Worm (Caenorhabditis elegans) whole organism, mixed stage, embryonic: ENCODE measurements around the gene R04A9.1.

ENCODE experiments used
- M03D4.4 ChIP-seq: sonication (generic microtip); optimal IDR thresholded peaks from 2 replicates; lab custom pipeline; 2017; ENCODE audit warnings: mild to moderate bottlenecking, missing genetic modification characterization, missing compliant biosample characterization
- ceh-83 ChIP-seq: fragments of 200-800 bp; sonication (Bioruptor generic); optimal IDR thresholded peaks from 2 replicates; lab custom pipeline; 2018; ENCODE audit warnings: mild to moderate bottlenecking, missing genetic modification characterization, missing compliant biosample characterization
- drap-1 ChIP-seq: fragments of 200-800 bp; sonication (Bioruptor generic); optimal IDR thresholded peaks from 3 replicates; lab custom pipeline; 2018; ENCODE audit warnings: mild to moderate bottlenecking, missing genetic modification characterization, missing compliant biosample characterization
- lsy-2 ChIP-seq: fragments of 150-350 bp; optimal IDR thresholded peaks from 2 replicates; lab custom pipeline; 2014; ENCODE audit warnings: missing biosample characterization, missing genetic modification characterization
- nhr-12 ChIP-seq: fragments of 150-350 bp; optimal IDR thresholded peaks from 2 replicates; lab custom pipeline; 2014; ENCODE audit warnings: missing biosample characterization, missing genetic modification characterization
- nhr-2 ChIP-seq: fragments of 150-350 bp; optimal IDR thresholded peaks from 2 replicates; lab custom pipeline; 2014; ENCODE audit warnings: missing biosample characterization, missing genetic modification characterization
- nhr-237 ChIP-seq: fragments of 150-350 bp; optimal IDR thresholded peaks from 2 replicates; lab custom pipeline; 2014; ENCODE audit warnings: missing biosample characterization, missing genetic modification characterization
- nhr-28 ChIP-seq: fragments of 150-350 bp; optimal IDR thresholded peaks from 2 replicates; lab custom pipeline; 2014; ENCODE audit warnings: missing biosample characterization, missing genetic modification characterization
- nhr-76 ChIP-seq: sonication (generic microtip); optimal IDR thresholded peaks from 2 replicates; lab custom pipeline; 2017; ENCODE audit warnings: missing biosample characterization, missing genetic modification characterization
- pha-4 ChIP-seq: fragments of 150-350 bp; optimal IDR thresholded peaks from 2 replicates; lab custom pipeline; 2018; ENCODE audit warnings: missing biosample characterization, missing genetic modification reagents, missing genetic modification characterization
- snpc-4 ChIP-seq: fragments of 150-350 bp; optimal IDR thresholded peaks from 2 replicates; lab custom pipeline; 2014; ENCODE audit warnings: missing biosample characterization, missing genetic modification characterization
- zip-8 ChIP-seq: fragments of 150-350 bp; optimal IDR thresholded peaks from 2 replicates; lab custom pipeline; 2014; ENCODE audit warnings: missing biosample characterization, missing genetic modification characterization

ce11 chrX:440420-440819 is 35.7 kb downstream of the R04A9.1 start:
- TF ChIP-seq M03D4.4: no peak
- no peak for TF ChIP-seq snpc-4
- TF ChIP-seq ceh-83 (GFP tag; lab: Kevin White, UChicago): no peak
- TF ChIP-seq nhr-76 (tag; lab: Kevin White, UChicago): no peak
- TF ChIP-seq zip-8 (tag; lab: Kevin White, UChicago): no peak
- TF ChIP-seq pha-4 (tag; lab: Kevin White, UChicago): no peak
- TF ChIP-seq nhr-237 (tag; lab: Kevin White, UChicago): no peak
- no peak for TF ChIP-seq nhr-2 (tag; lab: Kevin White, UChicago)
- no peak for TF ChIP-seq lsy-2 (tag; lab: Kevin White, UChicago)
- TF ChIP-seq nhr-28 (tag; lab: Kevin White, UChicago): no peak
- no peak for TF ChIP-seq drap-1
- no peak for TF ChIP-seq nhr-12 (tag; lab: Kevin White, UChicago)
